Fruit fly (Drosophila melanogaster) whole organism, pupa: ENCODE results near the gene Tpst.

Experiments
- CG10348 ChIP-seq: fragments of 200-800 bp; sonication (Bioruptor generic); IDR thresholded peaks from 2 replicates; pipeline ENCODE4 v1.3.6; 2022; ENCODE audit warnings: missing biosample characterization, missing genetic modification characterization
- CG13204 ChIP-seq: fragments of 200-800 bp; sonication (Bioruptor generic); optimal IDR thresholded peaks from 2 replicates; lab custom pipeline; 2018; ENCODE audit warnings: missing biosample characterization, mild to moderate bottlenecking, missing genetic modification characterization, moderate library complexity
- CG15710 ChIP-seq: fragments of 200-800 bp; sonication (Bioruptor generic); optimal IDR thresholded peaks from 2 replicates; lab custom pipeline; 2018; ENCODE audit warnings: missing biosample characterization, mild to moderate bottlenecking, missing genetic modification characterization, moderate library complexity
- CG17806 ChIP-seq: fragments of 200-800 bp; sonication (Bioruptor generic); optimal IDR thresholded peaks from 2 replicates; lab custom pipeline; 2018; ENCODE audit warnings: missing biosample characterization, mild to moderate bottlenecking, missing genetic modification characterization, moderate library complexity
- CG8159 ChIP-seq: fragments of 200-800 bp; sonication (Bioruptor generic); optimal IDR thresholded peaks from 3 replicates; lab custom pipeline; 2018; ENCODE audit warnings: missing biosample characterization, mild to moderate bottlenecking, missing genetic modification characterization, moderate library complexity
- CG8301 ChIP-seq: fragments of 200-800 bp; sonication (Bioruptor generic); optimal IDR thresholded peaks from 2 replicates; lab custom pipeline; 2018; ENCODE audit warnings: missing biosample characterization, mild to moderate bottlenecking, missing genetic modification characterization
- EcR ChIP-seq: fragments of 200-800 bp; sonication (Bioruptor generic); optimal IDR thresholded peaks from 3 replicates; lab custom pipeline; 2019; ENCODE audit warnings: missing biosample characterization, missing genetic modification characterization, mild to moderate bottlenecking, moderate library complexity, missing genetic modification reagents
- Ets98B ChIP-seq: fragments of 200-800 bp; sonication (Bioruptor generic); IDR thresholded peaks from 2 replicates; pipeline ENCODE4 v1.3.6; 2022; ENCODE audit warnings: missing biosample characterization, missing genetic modification characterization
- Pif1B ChIP-seq: fragments of 200-800 bp; sonication (Bioruptor generic); optimal IDR thresholded peaks from 3 replicates; lab custom pipeline; 2016; ENCODE audit warnings: missing biosample characterization, missing genetic modification characterization
- Snoo ChIP-seq: fragments of 200-800 bp; sonication (Bioruptor generic); optimal IDR thresholded peaks from 3 replicates; lab custom pipeline; 2017; ENCODE audit warnings: missing biosample characterization, mild to moderate bottlenecking, missing genetic modification characterization, inconsistent platforms
- fd96Ca ChIP-seq: fragments of 200-800 bp; sonication (Bioruptor generic); IDR thresholded peaks from 3 replicates; pipeline ENCODE4 v1.3.6; 2022; ENCODE audit warnings: missing biosample characterization, missing genetic modification characterization
- rn ChIP-seq: fragments of 200-800 bp; sonication (Bioruptor generic); IDR thresholded peaks from 2 replicates; pipeline ENCODE4 v1.3.6; 2022; ENCODE audit warnings: missing biosample characterization, missing genetic modification characterization

dm6 chrX:13636810-13637209 lies 73.2 kb downstream of the Tpst start:
- TF ChIP-seq CG15710 (tag; lab: Kevin White, UChicago) = no peak
- no peak for TF ChIP-seq CG8301 (tag; lab: Kevin White, UChicago)
- TF ChIP-seq EcR = no peak
- no peak for TF ChIP-seq CG13204 (GFP tag; lab: Kevin White, UChicago)
- TF ChIP-seq CG17806 (tag; lab: Kevin White, UChicago) = no peak
- no peak for TF ChIP-seq rn (GFP tag; lab: Robert Waterston, UW)
- no peak for TF ChIP-seq Snoo (tag; lab: Kevin White, UChicago)
- no peak for TF ChIP-seq Ets98B (GFP tag; lab: Robert Waterston, UW)
- TF ChIP-seq Pif1B (GFP tag; lab: Kevin White, UChicago) = no peak
- no peak for TF ChIP-seq CG10348 (GFP tag; lab: Robert Waterston, UW)
- no peak for TF ChIP-seq CG8159 (tag; lab: Kevin White, UChicago)
- TF ChIP-seq fd96Ca (GFP tag; lab: Robert Waterston, UW) = no peak
